Worm (Caenorhabditis elegans): ENCODE results near the gene sym-3.

DNA sequence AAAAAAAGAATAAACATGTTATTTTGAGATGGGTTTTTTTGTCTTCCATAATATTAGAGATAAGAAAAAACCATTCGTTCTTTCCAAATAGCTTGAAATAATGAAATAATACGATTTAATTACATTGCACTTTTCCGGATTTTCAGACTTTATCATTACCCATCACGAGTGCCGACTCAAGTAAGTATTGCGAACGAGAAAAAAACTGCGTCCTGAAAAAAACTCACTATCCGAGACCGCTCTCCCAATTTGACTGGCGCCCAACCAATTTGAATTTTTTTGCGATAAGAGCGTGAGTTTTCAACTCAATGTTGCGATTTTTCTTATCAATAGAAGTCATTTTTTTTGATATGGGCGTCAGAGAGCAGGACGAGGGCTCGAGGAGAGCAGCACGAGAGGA is 39.5 kb downstream of the sym-3 start:
- TF ChIP-seq him-1 (tag; optimal IDR thresholded peaks at IDR 0.05): no peak
- TF ChIP-seq W03F9.2 (tag; optimal IDR thresholded peaks at IDR 0.05): no peak
- TF ChIP-seq dao-5 (tag; optimal IDR thresholded peaks at IDR 0.05): no peak

Measured in whole organism, L4/young adult.